Fruit fly (Drosophila melanogaster) whole organism, pupa: ENCODE measurements around the gene CG13280.

Experiments used
- CG10348 ChIP-seq: fragments of 200-800 bp; sonication (Bioruptor generic); IDR thresholded peaks from 2 replicates; pipeline ENCODE4 v1.3.6; 2022; ENCODE audit warnings: missing biosample characterization, missing genetic modification characterization
- CG12605 ChIP-seq: fragments of 200-800 bp; sonication (Bioruptor generic); IDR thresholded peaks from 2 replicates; pipeline ENCODE4 v1.3.6; 2022; ENCODE audit warnings: missing biosample characterization, missing genetic modification characterization
- CG13204 ChIP-seq: fragments of 200-800 bp; sonication (Bioruptor generic); optimal IDR thresholded peaks from 2 replicates; lab custom pipeline; 2018; ENCODE audit warnings: missing biosample characterization, mild to moderate bottlenecking, missing genetic modification characterization, moderate library complexity
- CG14655 ChIP-seq: fragments of 200-800 bp; sonication (Bioruptor generic); optimal IDR thresholded peaks from 3 replicates; lab custom pipeline; 2017; ENCODE audit warnings: mild to moderate bottlenecking, missing biosample characterization, missing genetic modification reagents, missing genetic modification characterization
- CG15710 ChIP-seq: fragments of 200-800 bp; sonication (Bioruptor generic); optimal IDR thresholded peaks from 2 replicates; lab custom pipeline; 2018; ENCODE audit warnings: missing biosample characterization, mild to moderate bottlenecking, missing genetic modification characterization, moderate library complexity
- CG17806 ChIP-seq: fragments of 200-800 bp; sonication (Bioruptor generic); optimal IDR thresholded peaks from 2 replicates; lab custom pipeline; 2018; ENCODE audit warnings: missing biosample characterization, mild to moderate bottlenecking, missing genetic modification characterization, moderate library complexity
- CG32121 ChIP-seq: fragments of 200-800 bp; sonication (Bioruptor generic); IDR thresholded peaks from 2 replicates; pipeline ENCODE4 v1.3.6; 2022; ENCODE audit warnings: missing biosample characterization, missing genetic modification characterization
- CG34367 ChIP-seq: fragments of 200-800 bp; sonication (Bioruptor generic); optimal IDR thresholded peaks from 2 replicates; lab custom pipeline; 2018; ENCODE audit warnings: missing biosample characterization, mild to moderate bottlenecking, missing genetic modification characterization
- CG4496 ChIP-seq: fragments of 200-800 bp; sonication (Bioruptor generic); IDR thresholded peaks from 3 replicates; pipeline ENCODE4 v1.3.6; 2022; ENCODE audit warnings: missing biosample characterization, missing genetic modification characterization
- CG8159 ChIP-seq: fragments of 200-800 bp; sonication (Bioruptor generic); optimal IDR thresholded peaks from 3 replicates; lab custom pipeline; 2018; ENCODE audit warnings: missing biosample characterization, mild to moderate bottlenecking, missing genetic modification characterization, moderate library complexity
- CG8301 ChIP-seq: fragments of 200-800 bp; sonication (Bioruptor generic); optimal IDR thresholded peaks from 2 replicates; lab custom pipeline; 2018; ENCODE audit warnings: missing biosample characterization, mild to moderate bottlenecking, missing genetic modification characterization
- CG9948 ChIP-seq: fragments of 200-800 bp; sonication (Bioruptor generic); optimal IDR thresholded peaks from 2 replicates; lab custom pipeline; 2018; ENCODE audit warnings: missing biosample characterization, mild to moderate bottlenecking, missing genetic modification characterization, moderate library complexity
- D1 ChIP-seq: fragments of 200-800 bp; sonication (Bioruptor generic); optimal IDR thresholded peaks from 2 replicates; lab custom pipeline; 2018; ENCODE audit warnings: missing biosample characterization, mild to moderate bottlenecking, missing genetic modification characterization, moderate library complexity
- EcR ChIP-seq: fragments of 200-800 bp; sonication (Bioruptor generic); optimal IDR thresholded peaks from 3 replicates; lab custom pipeline; 2019; ENCODE audit warnings: missing biosample characterization, missing genetic modification characterization, mild to moderate bottlenecking, moderate library complexity, missing genetic modification reagents
- Ets98B ChIP-seq: fragments of 200-800 bp; sonication (Bioruptor generic); IDR thresholded peaks from 2 replicates; pipeline ENCODE4 v1.3.6; 2022; ENCODE audit warnings: missing biosample characterization, missing genetic modification characterization
- Pif1A ChIP-seq: fragments of 200-800 bp; sonication (Bioruptor generic); optimal IDR thresholded peaks from 3 replicates; lab custom pipeline; 2016; ENCODE audit warnings: missing biosample characterization, missing genetic modification characterization
- Pif1B ChIP-seq: fragments of 200-800 bp; sonication (Bioruptor generic); optimal IDR thresholded peaks from 3 replicates; lab custom pipeline; 2016; ENCODE audit warnings: missing biosample characterization, missing genetic modification characterization
- Snoo ChIP-seq: fragments of 200-800 bp; sonication (Bioruptor generic); optimal IDR thresholded peaks from 3 replicates; lab custom pipeline; 2017; ENCODE audit warnings: missing biosample characterization, mild to moderate bottlenecking, missing genetic modification characterization, inconsistent platforms
- fd96Ca ChIP-seq: fragments of 200-800 bp; sonication (Bioruptor generic); IDR thresholded peaks from 3 replicates; pipeline ENCODE4 v1.3.6; 2022; ENCODE audit warnings: missing biosample characterization, missing genetic modification characterization
- gl ChIP-seq: fragments of 200-800 bp; sonication (Bioruptor generic); optimal IDR thresholded peaks from 2 replicates; lab custom pipeline; 2018; ENCODE audit warnings: missing biosample characterization, mild to moderate bottlenecking, missing genetic modification characterization
- rn ChIP-seq: fragments of 200-800 bp; sonication (Bioruptor generic); IDR thresholded peaks from 2 replicates; pipeline ENCODE4 v1.3.6; 2022; ENCODE audit warnings: missing biosample characterization, missing genetic modification characterization

Gene CG13280

DNA sequence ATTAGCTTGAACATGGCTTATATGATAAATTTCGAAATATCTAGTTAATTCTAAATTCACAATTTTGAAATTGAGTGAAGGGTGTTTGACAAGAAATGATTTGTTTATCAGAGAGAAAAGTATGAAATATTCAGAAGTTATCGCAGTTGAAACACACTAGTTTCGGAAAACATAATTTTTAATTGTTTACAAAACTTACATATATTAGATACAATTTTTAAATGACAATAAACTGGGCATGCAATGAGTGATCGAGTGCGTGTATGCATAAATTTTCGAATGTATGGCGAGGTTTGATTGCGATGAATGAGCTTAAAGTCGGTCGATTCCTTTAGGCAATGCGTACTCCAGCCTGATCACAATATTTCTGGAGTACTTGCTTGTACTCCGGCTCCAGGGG, at the start of gene CG13280:
TSS of gene CG13280 (minus strand) at position 101 of the 400 bp plus-strand sequence.
- TF ChIP-seq CG34367 (tag; lab: Kevin White, UChicago) (no peak), CG15710 (no peak), EcR (GFP tag; lab: Kevin White, UChicago) (no peak)

DNA sequence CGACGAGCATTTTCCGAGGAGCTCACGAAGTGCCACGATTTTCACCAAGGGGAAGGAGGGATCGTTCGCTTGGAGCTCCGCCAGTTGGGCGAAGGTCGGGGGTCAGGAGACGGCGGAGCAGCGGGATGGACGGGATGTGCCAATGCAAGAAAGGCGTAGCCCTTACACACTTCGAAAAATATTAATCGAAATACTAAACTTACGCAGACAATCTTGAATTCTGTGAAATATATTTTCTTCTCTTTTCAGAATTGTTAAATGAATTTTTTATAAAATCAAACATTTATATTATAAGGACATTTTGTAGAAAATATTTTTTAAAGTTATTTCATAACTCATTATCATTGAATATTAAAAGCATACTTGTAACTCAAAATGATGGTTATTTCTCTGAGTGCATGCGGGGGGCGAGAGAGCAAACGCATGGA, 48.0 kb upstream of the CG13280 start:
- 0 out of 2 replicates have a peak, but pooled peaks have one; percentile 39 for TF ChIP-seq CG32121
- TF ChIP-seq CG14655 (GFP tag; lab: Kevin White, UChicago), result peak; percentile 68
- TF ChIP-seq fd96Ca (GFP tag; lab: Robert Waterston, UW), result no peak
- TF ChIP-seq CG15710, result no peak
- no peak for TF ChIP-seq CG4496 (GFP tag; lab: Robert Waterston, UW)
- TF ChIP-seq CG34367 (tag; lab: Kevin White, UChicago), result no peak
- no peak for TF ChIP-seq Ets98B (GFP tag; lab: Robert Waterston, UW)
- no peak for TF ChIP-seq Snoo (tag; lab: Kevin White, UChicago)
- TF ChIP-seq Pif1A (GFP tag; lab: Kevin White, UChicago), result peak; percentile 14
- TF ChIP-seq CG8301 (tag; lab: Kevin White, UChicago), result peak; percentile 46
- no peak for TF ChIP-seq CG17806
- TF ChIP-seq CG13204, result no peak
- no peak for TF ChIP-seq EcR (GFP tag; lab: Kevin White, UChicago)
- TF ChIP-seq rn (GFP tag; lab: Robert Waterston, UW), result no peak
- no peak for TF ChIP-seq gl (tag; lab: Kevin White, UChicago)
- no peak for TF ChIP-seq CG9948 (tag; lab: Kevin White, UChicago)
- TF ChIP-seq CG12605 (GFP tag; lab: Robert Waterston, UW), result no peak
- no peak for TF ChIP-seq CG8159
- no peak for TF ChIP-seq Pif1B (GFP tag; lab: Kevin White, UChicago)
- no peak for TF ChIP-seq D1 (tag; lab: Kevin White, UChicago)
- TF ChIP-seq CG10348 (GFP tag; lab: Robert Waterston, UW), result 0 out of 2 replicates have a peak, but pooled peaks have one; percentile 13

dm6 chr2L:16862526-16862925, 41.6 kb upstream of the CG13280 start:
- TF ChIP-seq Snoo (tag; lab: Kevin White, UChicago) (no peak), Pif1A (GFP tag; lab: Kevin White, UChicago) (no peak), D1 (tag; lab: Kevin White, UChicago) (no peak), CG12605 (GFP tag; lab: Robert Waterston, UW) (no peak), rn (GFP tag; lab: Robert Waterston, UW) (no peak), CG14655 (GFP tag; lab: Kevin White, UChicago) (no peak), fd96Ca (GFP tag; lab: Robert Waterston, UW) (no peak), CG4496 (GFP tag; lab: Robert Waterston, UW) (no peak), CG34367 (tag; lab: Kevin White, UChicago) (no peak), gl (tag; lab: Kevin White, UChicago) (no peak)

DNA sequence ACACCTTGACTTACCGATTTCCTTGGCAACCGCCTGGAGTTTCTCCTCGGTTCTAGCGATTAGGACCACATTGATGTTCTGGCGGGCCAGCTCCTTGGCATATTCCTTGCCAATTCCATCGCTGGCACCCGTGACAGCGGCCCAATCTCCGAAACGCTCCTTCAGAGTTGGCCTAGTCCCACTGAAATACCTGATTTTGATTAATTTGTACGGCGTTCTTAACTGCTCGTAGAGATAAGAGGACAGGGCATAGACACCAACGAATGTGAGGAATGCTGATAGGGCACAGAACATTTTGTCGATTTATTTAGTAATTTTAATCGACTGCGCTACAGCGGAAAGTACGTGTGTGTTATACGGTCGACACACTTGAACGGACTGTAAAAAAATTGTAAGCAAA, 40.2 kb upstream of the CG13280 start, which contains the start of gene CG6012:
TSS of gene CG6012 (minus strand) at position 364 of the 400 bp plus-strand sequence.
- TF ChIP-seq Pif1A (GFP tag; lab: Kevin White, UChicago), result no peak
- TF ChIP-seq CG14655 (GFP tag; lab: Kevin White, UChicago), result no peak
- TF ChIP-seq CG12605 (GFP tag; lab: Robert Waterston, UW), result no peak
- TF ChIP-seq Snoo (tag; lab: Kevin White, UChicago), result no peak
- no peak for TF ChIP-seq EcR (GFP tag; lab: Kevin White, UChicago)
- TF ChIP-seq CG17806, result no peak
- TF ChIP-seq CG13204, result no peak
- no peak for TF ChIP-seq fd96Ca (GFP tag; lab: Robert Waterston, UW)
- TF ChIP-seq rn (GFP tag; lab: Robert Waterston, UW), result no peak
- no peak for TF ChIP-seq CG8159
- no peak for TF ChIP-seq Ets98B (GFP tag; lab: Robert Waterston, UW)
- no peak for TF ChIP-seq CG9948 (tag; lab: Kevin White, UChicago)
- TF ChIP-seq CG10348 (GFP tag; lab: Robert Waterston, UW), result no peak
- TF ChIP-seq gl (tag; lab: Kevin White, UChicago), result no peak
- TF ChIP-seq CG34367 (tag; lab: Kevin White, UChicago), result no peak
- no peak for TF ChIP-seq CG4496 (GFP tag; lab: Robert Waterston, UW)
- TF ChIP-seq D1 (tag; lab: Kevin White, UChicago), result no peak

DNA sequence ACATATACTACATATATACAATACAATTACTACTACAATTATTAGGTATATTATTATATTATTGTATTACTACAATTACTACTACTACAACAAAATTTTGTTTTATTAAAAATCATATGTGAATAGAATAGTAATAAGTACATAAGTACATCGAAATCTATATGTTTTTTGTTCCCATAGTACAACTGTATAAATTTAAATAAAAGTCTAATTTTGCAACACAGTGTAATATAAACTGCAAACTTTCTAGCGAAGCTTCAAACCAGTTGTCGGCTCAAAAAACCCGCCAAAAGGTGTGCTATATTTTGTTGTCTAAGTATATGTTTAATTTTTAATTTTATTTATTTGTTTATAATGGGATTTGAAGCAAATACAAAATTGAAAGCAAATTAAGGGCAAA, 38.7 kb upstream of the CG13280 start:
- TF ChIP-seq CG4496 (GFP tag; lab: Robert Waterston, UW) (no peak), CG17806 (no peak), Snoo (tag; lab: Kevin White, UChicago) (no peak), CG8159 (no peak), CG32121 (no peak), D1 (tag; lab: Kevin White, UChicago) (peak; percentile 42)

DNA sequence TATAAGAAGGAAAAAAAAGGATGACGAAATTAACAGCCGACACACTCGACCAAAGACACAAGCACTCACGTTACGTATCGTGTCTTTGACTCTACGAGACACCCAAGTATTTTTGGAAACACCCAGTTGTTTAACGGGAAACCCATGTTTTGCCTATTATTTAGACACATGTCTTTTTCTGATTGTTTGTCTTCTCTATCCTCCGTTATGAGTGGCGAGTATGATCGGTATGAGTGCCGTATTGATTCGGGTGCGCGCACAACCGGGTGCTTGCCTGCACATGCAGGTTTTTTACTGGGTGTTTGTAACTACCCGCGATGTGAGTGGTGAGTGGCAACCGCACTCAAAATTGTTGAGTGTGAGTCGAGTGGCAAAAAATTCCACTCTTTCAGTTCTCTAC, 38.2 kb upstream of the CG13280 start:
- TF ChIP-seq CG9948 (tag; lab: Kevin White, UChicago) (no peak), rn (GFP tag; lab: Robert Waterston, UW) (no peak), CG34367 (tag; lab: Kevin White, UChicago) (no peak), D1 (tag; lab: Kevin White, UChicago) (no peak), EcR (GFP tag; lab: Kevin White, UChicago) (no peak), Ets98B (GFP tag; lab: Robert Waterston, UW) (no peak), CG15710 (no peak)
